Worm (Caenorhabditis elegans): ENCODE data around the gene C38D4.7.

DNA sequence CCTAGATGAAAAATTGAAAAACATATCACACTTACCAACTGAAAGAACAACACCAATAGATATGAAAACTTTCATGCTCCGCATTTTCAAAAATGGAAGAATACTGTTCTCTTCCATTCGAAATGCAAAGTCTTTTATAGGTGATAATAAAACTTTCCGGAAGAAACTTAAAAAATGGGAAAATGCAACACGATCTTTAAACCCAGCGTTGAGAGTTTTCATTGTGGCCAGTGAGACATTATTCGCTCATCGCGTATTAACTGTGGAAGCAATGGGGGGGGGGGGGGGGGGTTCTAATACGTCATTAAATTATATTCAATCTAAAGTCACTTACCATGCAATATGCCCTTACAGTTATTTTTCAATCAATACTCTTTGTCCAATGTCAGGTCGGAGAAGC, 33.2 kb upstream of the C38D4.7 start, which contains the start of the genes clec-157 and fkh-5:
- no peak for TF ChIP-seq efl-1 (GFP tag; optimal IDR thresholded peaks at IDR 0.05)
- TF ChIP-seq unc-62 (GFP tag; optimal IDR thresholded peaks at IDR 0.05) = no peak
- TF ChIP-seq lin-54 (GFP tag; optimal IDR thresholded peaks at IDR 0.05) = no peak
- TF ChIP-seq nfya-1 (tag; optimal IDR thresholded peaks at IDR 0.05; ENCODE audit: borderline replicate concordance, insufficient read depth) = no peak
- TF ChIP-seq gei-17 (GFP tag; optimal IDR thresholded peaks at IDR 0.05) = no peak
- no peak for TF ChIP-seq Y79H2A.3 (GFP tag; conservative IDR thresholded peaks at IDR 0.05)
- TF ChIP-seq ceh-79 (tag; optimal IDR thresholded peaks at IDR 0.05) = no peak
- TF ChIP-seq rpc-1 (optimal IDR thresholded peaks at IDR 0.05) = no peak
- no peak for TF ChIP-seq rpc-1 (tag; optimal IDR thresholded peaks at IDR 0.05)
- no peak for TF ChIP-seq sdz-38 (tag; optimal IDR thresholded peaks at IDR 0.05)
- no peak for TF ChIP-seq dox-1 (GFP tag; IDR thresholded peaks at IDR 0.05)
- no peak for TF ChIP-seq die-1 (tag; optimal IDR thresholded peaks at IDR 0.05)
- TF ChIP-seq nfya-2 (GFP tag; IDR thresholded peaks at IDR 0.05) = no peak
- TF ChIP-seq F23B12.7 (tag; optimal IDR thresholded peaks at IDR 0.05; ENCODE audit: insufficient read depth) = no peak
